Worm (Caenorhabditis elegans) whole organism, mixed stage, embryonic: ENCODE data around the gene adss-1.

Experiments used
- ceh-83 ChIP-seq: fragments of 200-800 bp; sonication (Bioruptor generic); optimal IDR thresholded peaks from 2 replicates; lab custom pipeline; 2018; ENCODE audit warnings: mild to moderate bottlenecking, missing genetic modification characterization, missing compliant biosample characterization
- cnd-1 ChIP-seq: fragments of 200-800 bp; sonication (Bioruptor generic); optimal IDR thresholded peaks from 2 replicates; lab custom pipeline; 2018; ENCODE audit warnings: mild to moderate bottlenecking, missing genetic modification characterization, missing compliant biosample characterization
- drap-1 ChIP-seq: fragments of 200-800 bp; sonication (Bioruptor generic); optimal IDR thresholded peaks from 3 replicates; lab custom pipeline; 2018; ENCODE audit warnings: mild to moderate bottlenecking, missing genetic modification characterization, missing compliant biosample characterization
- elt-1 ChIP-seq: sonication (generic microtip); optimal IDR thresholded peaks from 2 replicates; lab custom pipeline; 2017; ENCODE audit warnings: missing genetic modification characterization, mild to moderate bottlenecking, missing compliant biosample characterization, antibody characterized with exemption, moderate library complexity, borderline replicate concordance; ENCODE audit not compliant: insufficient read depth
- elt-3 ChIP-seq: fragments of 150-350 bp; optimal IDR thresholded peaks from 2 replicates; lab custom pipeline; 2014; ENCODE audit warnings: missing biosample characterization, missing genetic modification characterization
- lsy-2 ChIP-seq: fragments of 150-350 bp; optimal IDR thresholded peaks from 2 replicates; lab custom pipeline; 2014; ENCODE audit warnings: missing biosample characterization, missing genetic modification characterization
- nhr-2 ChIP-seq: fragments of 150-350 bp; optimal IDR thresholded peaks from 2 replicates; lab custom pipeline; 2014; ENCODE audit warnings: missing biosample characterization, missing genetic modification characterization
- pha-4 ChIP-seq: fragments of 150-350 bp; optimal IDR thresholded peaks from 2 replicates; lab custom pipeline; 2018; ENCODE audit warnings: missing biosample characterization, missing genetic modification reagents, missing genetic modification characterization
- snpc-4 ChIP-seq: fragments of 150-350 bp; optimal IDR thresholded peaks from 2 replicates; lab custom pipeline; 2014; ENCODE audit warnings: missing biosample characterization, missing genetic modification characterization
- ztf-11 ChIP-seq: fragments of 150-350 bp; optimal IDR thresholded peaks from 2 replicates; lab custom pipeline; 2014; ENCODE audit warnings: missing biosample characterization, missing genetic modification characterization

ce11 chrV:4820601-4821000 lies 2.6 kb downstream of the adss-1 start:
- TF ChIP-seq ceh-83 (GFP tag; lab: Kevin White, UChicago) (no peak), pha-4 (tag; lab: Kevin White, UChicago) (no peak), lsy-2 (no peak), cnd-1 (no peak), elt-1 (tag; lab: Kevin White, UChicago) (no peak), ztf-11 (tag; lab: Kevin White, UChicago) (no peak), elt-3 (tag; lab: Kevin White, UChicago) (no peak), snpc-4 (tag; lab: Kevin White, UChicago) (no peak), drap-1 (GFP tag; lab: Kevin White, UChicago) (no peak), nhr-2 (tag; lab: Kevin White, UChicago) (no peak)
